Worm (Caenorhabditis elegans) whole organism, L1 larva: ENCODE measurements around the gene crm-1.

Experiments used
- C16A3.4 ChIP-seq: fragments of 150-350 bp; optimal IDR thresholded peaks from 2 replicates; lab custom pipeline; 2014; ENCODE audit warnings: missing biosample characterization, missing genetic modification characterization
- C34B4.2 ChIP-seq: sonication (generic microtip); optimal IDR thresholded peaks from 2 replicates; lab custom pipeline; 2017; ENCODE audit warnings: mild to moderate bottlenecking, missing genetic modification characterization, missing compliant biosample characterization
- F16B12.6 ChIP-seq: fragments of 150-350 bp; optimal IDR thresholded peaks from 2 replicates; lab custom pipeline; 2014; ENCODE audit warnings: missing biosample characterization, missing genetic modification characterization
- ceh-63 ChIP-seq: fragments of 200-800 bp; sonication (Bioruptor generic); optimal IDR thresholded peaks from 2 replicates; lab custom pipeline; 2018; ENCODE audit warnings: mild to moderate bottlenecking, missing genetic modification characterization, missing compliant biosample characterization
- ceh-8 ChIP-seq: fragments of 200-800 bp; sonication (Bioruptor generic); optimal IDR thresholded peaks from 2 replicates; lab custom pipeline; 2018; ENCODE audit warnings: mild to moderate bottlenecking, missing genetic modification characterization, moderate library complexity, missing compliant biosample characterization
- ceh-82 ChIP-seq, 3 experiments: fragments of 150-350 bp in 1 of 3; sonication (generic microtip) in 2 of 3; optimal IDR thresholded peaks; 2 replicates each; lab custom pipeline; 2014 to 2017; ENCODE audit warnings: missing biosample characterization in 3 of 3, missing genetic modification characterization in 3 of 3
- dsc-1 ChIP-seq: sonication (generic microtip); optimal IDR thresholded peaks from 2 replicates; lab custom pipeline; 2016; ENCODE audit warnings: mild to moderate bottlenecking, missing genetic modification characterization, missing compliant biosample characterization
- efl-1 ChIP-seq, 4 experiments: fragments of 150-350 bp; optimal IDR thresholded peaks in 3 of 4; peaks in 1 of 4; 1 replicate in 1 of 4; 2 replicates in 3 of 4; lab custom pipeline; 2014; ENCODE audit warnings: missing biosample characterization in 2 of 4, missing genetic modification characterization in 2 of 4, missing genetic modification reagents in 2 of 4
- elt-2 ChIP-seq: sonication (generic microtip); optimal IDR thresholded peaks from 2 replicates; lab custom pipeline; 2016; ENCODE audit warnings: missing genetic modification characterization, mild to moderate bottlenecking, inconsistent platforms, missing compliant biosample characterization, missing genetic modification reagents
- ets-5 ChIP-seq: fragments of 200-800 bp; sonication (Bioruptor generic); IDR thresholded peaks from 2 replicates; pipeline ENCODE4 v1.3.6; 2022; ENCODE audit warnings: missing genetic modification characterization, missing compliant biosample characterization
- fkh-10 ChIP-seq: sonication (generic microtip); optimal IDR thresholded peaks from 2 replicates; lab custom pipeline; 2017; ENCODE audit warnings: missing biosample characterization, missing genetic modification reagents, missing genetic modification characterization
- fkh-8 ChIP-seq: sonication (generic microtip); optimal IDR thresholded peaks from 2 replicates; lab custom pipeline; 2016; ENCODE audit warnings: mild to moderate bottlenecking, missing genetic modification characterization, missing compliant biosample characterization
- hlh-4 ChIP-seq: sonication (generic microtip); optimal IDR thresholded peaks from 2 replicates; lab custom pipeline; 2016; ENCODE audit warnings: mild to moderate bottlenecking, missing genetic modification characterization, missing compliant biosample characterization
- lin-14 ChIP-seq: fragments of 200-800 bp; sonication (Bioruptor generic); optimal IDR thresholded peaks from 2 replicates; lab custom pipeline; 2018; ENCODE audit warnings: mild to moderate bottlenecking, missing genetic modification characterization, moderate library complexity, missing compliant biosample characterization
- mdl-1 ChIP-seq, 2 experiments: fragments of 150-350 bp; optimal IDR thresholded peaks; 2 replicates each; lab custom pipeline; 2014 to 2017; ENCODE audit warnings: missing biosample characterization in 2 of 2, missing genetic modification characterization in 2 of 2, inconsistent platforms in 1 of 2
- mef-2 ChIP-seq: fragments of 150-350 bp; optimal IDR thresholded peaks from 2 replicates; lab custom pipeline; 2014; ENCODE audit warnings: missing biosample characterization, missing genetic modification characterization
- nhr-11 ChIP-seq: fragments of 150-350 bp; optimal IDR thresholded peaks from 2 replicates; lab custom pipeline; 2014; ENCODE audit warnings: missing biosample characterization, missing genetic modification characterization
- nhr-12 ChIP-seq: sonication (generic microtip); optimal IDR thresholded peaks from 2 replicates; lab custom pipeline; 2017; ENCODE audit warnings: missing biosample characterization, missing genetic modification characterization
- nhr-20 ChIP-seq: sonication (generic microtip); optimal IDR thresholded peaks from 2 replicates; lab custom pipeline; 2016; ENCODE audit warnings: mild to moderate bottlenecking, missing genetic modification characterization, missing compliant biosample characterization
- nhr-28 ChIP-seq: fragments of 150-350 bp; optimal IDR thresholded peaks from 2 replicates; lab custom pipeline; 2014; ENCODE audit warnings: missing biosample characterization, missing genetic modification characterization
- nhr-47 ChIP-seq: sonication (generic microtip); optimal IDR thresholded peaks from 2 replicates; lab custom pipeline; 2016; ENCODE audit warnings: mild to moderate bottlenecking, missing genetic modification characterization, moderate library complexity, missing compliant biosample characterization
- nhr-71 ChIP-seq: sonication (generic microtip); optimal IDR thresholded peaks from 2 replicates; lab custom pipeline; 2016; ENCODE audit warnings: mild to moderate bottlenecking, missing genetic modification characterization, moderate library complexity, missing compliant biosample characterization
- nhr-84 ChIP-seq: sonication (generic microtip); optimal IDR thresholded peaks from 2 replicates; lab custom pipeline; 2017; ENCODE audit warnings: missing biosample characterization, missing genetic modification characterization
- pag-3 ChIP-seq: sonication (generic microtip); optimal IDR thresholded peaks from 2 replicates; lab custom pipeline; 2017; ENCODE audit warnings: missing genetic modification characterization, mild to moderate bottlenecking, missing compliant biosample characterization, antibody characterized with exemption, borderline replicate concordance; ENCODE audit not compliant: insufficient read depth
- pax-3 ChIP-seq: fragments of 200-800 bp; sonication (Bioruptor generic); optimal IDR thresholded peaks from 2 replicates; lab custom pipeline; 2018; ENCODE audit warnings: mild to moderate bottlenecking, missing genetic modification characterization, moderate library complexity, missing compliant biosample characterization
- pqm-1 ChIP-seq: sonication (generic microtip); optimal IDR thresholded peaks from 3 replicates; lab custom pipeline; 2017; ENCODE audit warnings: missing biosample characterization, missing genetic modification characterization
- skn-1 ChIP-seq: fragments of 150-350 bp; optimal IDR thresholded peaks from 2 replicates; lab custom pipeline; 2014; ENCODE audit warnings: missing biosample characterization, missing genetic modification characterization
- snpc-4 ChIP-seq: fragments of 150-350 bp; optimal IDR thresholded peaks from 2 replicates; lab custom pipeline; 2014; ENCODE audit warnings: missing biosample characterization, missing genetic modification characterization
- snu-23 ChIP-seq: sonication (generic microtip); optimal IDR thresholded peaks from 2 replicates; lab custom pipeline; 2016; ENCODE audit warnings: missing genetic modification characterization, missing compliant biosample characterization
- sptf-1 ChIP-seq: fragments of 150-350 bp; optimal IDR thresholded peaks from 2 replicates; lab custom pipeline; 2014; ENCODE audit warnings: missing biosample characterization, missing genetic modification characterization
- tlp-1 ChIP-seq: fragments of 150-350 bp; optimal IDR thresholded peaks from 2 replicates; lab custom pipeline; 2014; ENCODE audit warnings: missing biosample characterization, missing genetic modification characterization
- unc-130 ChIP-seq: fragments of 150-350 bp; optimal IDR thresholded peaks from 2 replicates; lab custom pipeline; 2017; ENCODE audit warnings: missing biosample characterization, missing genetic modification characterization, inconsistent platforms
- unc-62 ChIP-seq: fragments of 150-350 bp; optimal IDR thresholded peaks from 2 replicates; lab custom pipeline; 2014; ENCODE audit warnings: missing biosample characterization, missing genetic modification reagents, missing genetic modification characterization
- unc-86 ChIP-seq: sonication (generic microtip); optimal IDR thresholded peaks from 2 replicates; lab custom pipeline; 2016; ENCODE audit warnings: missing genetic modification characterization, missing compliant biosample characterization
- unc-98 ChIP-seq: fragments of 200-800 bp; sonication (Bioruptor generic); IDR thresholded peaks from 2 replicates; pipeline ENCODE4 v1.3.6; 2022; ENCODE audit warnings: missing genetic modification characterization, missing compliant biosample characterization
- vab-15 ChIP-seq: sonication (generic microtip); optimal IDR thresholded peaks from 2 replicates; lab custom pipeline; 2017; ENCODE audit warnings: missing genotype, mild to moderate bottlenecking, missing genetic modification characterization, missing compliant biosample characterization
- ztf-11 ChIP-seq, 2 experiments: sonication (generic microtip); optimal IDR thresholded peaks; 2 replicates each; lab custom pipeline; 2016 to 2017; ENCODE audit warnings: missing genetic modification characterization in 2 of 2, missing biosample characterization in 1 of 2, missing compliant biosample characterization in 1 of 2

The crm-1 gene

DNA sequence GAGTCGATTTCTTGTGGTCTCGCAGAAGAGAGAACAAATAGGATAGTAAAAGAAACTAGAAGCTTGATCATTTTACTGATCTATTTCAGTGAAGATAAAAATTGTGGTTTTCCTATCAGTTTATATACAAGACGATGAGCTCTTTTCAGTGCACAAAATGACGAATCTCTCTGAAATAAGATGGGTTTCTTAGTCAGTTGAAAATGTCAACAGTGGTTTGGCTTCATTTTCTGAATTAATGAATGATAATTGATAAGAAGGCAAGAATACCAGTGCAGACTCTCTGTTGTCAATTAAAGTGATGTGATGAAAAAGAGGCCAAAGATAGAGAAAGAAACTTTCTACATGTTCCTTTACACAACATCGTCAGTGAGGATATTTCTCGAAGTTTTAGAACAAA lies 50.5 kb downstream of the crm-1 start, which contains the start of gene lys-2:
Gene lys-2, minus strand, starts transcription at position 101 of the 400 bp plus-strand sequence.
- peak; percentile 4 for TF ChIP-seq pax-3 (tag; lab: Kevin White, UChicago)
- TF ChIP-seq elt-2 (tag; lab: Kevin White, UChicago) = peak; percentile 75
- TF ChIP-seq pqm-1 = peak; percentile 50
- TF ChIP-seq C34B4.2 (tag; lab: Kevin White, UChicago) = no peak

DNA sequence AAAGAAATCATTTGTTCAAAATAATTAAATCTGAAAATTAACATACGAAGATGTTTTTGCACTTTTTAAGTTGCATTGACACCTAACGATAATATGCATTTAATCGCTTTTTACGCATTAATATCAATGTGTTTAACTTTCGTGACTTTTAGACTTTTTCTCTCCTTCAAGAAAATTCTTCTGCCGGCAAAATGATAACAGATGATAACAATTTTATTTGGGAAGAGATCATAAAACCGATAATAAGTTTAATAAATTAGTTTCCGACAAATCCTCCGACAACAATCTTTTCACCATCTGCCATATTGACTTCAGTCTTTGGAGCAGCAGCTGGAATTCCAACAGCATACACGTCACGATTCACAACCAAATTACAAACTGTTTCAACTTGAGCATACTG lies 51.8 kb downstream of the crm-1 start:
- TF ChIP-seq elt-2 (tag; lab: Kevin White, UChicago) (peak; percentile 86), nhr-84 (tag; lab: Kevin White, UChicago) (no peak), snu-23 (GFP tag; lab: Kevin White, UChicago) (no peak), unc-130 (tag; lab: Kevin White, UChicago) (no peak), tlp-1 (peak; percentile 63), unc-86 (tag; lab: Kevin White, UChicago) (no peak), ceh-63 (GFP tag; lab: Kevin White, UChicago) (no peak)

DNA sequence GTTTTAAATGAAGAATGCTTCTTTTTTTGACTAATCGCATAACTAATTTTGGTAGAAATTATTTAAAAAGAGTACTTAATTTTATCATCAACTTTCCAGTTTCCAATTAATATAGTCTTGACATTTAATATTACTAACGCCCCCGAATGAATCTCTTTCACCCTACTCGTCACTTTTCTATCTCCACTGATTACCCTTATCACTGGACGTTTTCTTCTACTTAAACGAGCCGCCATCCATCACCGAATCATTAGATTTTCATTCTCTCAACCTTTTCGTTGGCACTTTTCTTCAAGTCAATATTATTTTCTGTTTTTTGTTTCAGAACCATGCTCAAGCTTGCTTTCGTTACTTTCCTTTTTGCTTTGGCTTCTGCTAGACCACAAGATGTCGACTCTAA lies 54.3 kb downstream of the crm-1 start, which contains the start of gene lys-1:
Gene lys-1, plus strand, starts transcription at position 326 of the 400 bp plus-strand sequence.
- no peak for TF ChIP-seq nhr-20
- peak; percentile 54 for TF ChIP-seq elt-2 (tag; lab: Kevin White, UChicago)
- no peak for TF ChIP-seq mdl-1 (tag; optimal IDR thresholded peaks at IDR 0.05; lab: Kevin White, UChicago)
- no peak for TF ChIP-seq efl-1 (optimal IDR thresholded peaks at IDR 0.05; lab: Kevin White, UChicago)
- peak in 1 of 2 experiments; percentile 22 for TF ChIP-seq efl-1 (GFP tag; optimal IDR thresholded peaks at IDR 0.05 in 1 of 2; lab: Kevin White, UChicago)
- no peak for TF ChIP-seq fkh-10 (GFP tag; lab: Kevin White, UChicago)
- TF ChIP-seq unc-62 (GFP tag; lab: Kevin White, UChicago) = no peak
- TF ChIP-seq pag-3 (tag; lab: Kevin White, UChicago) = no peak
- no peak for TF ChIP-seq mef-2 (tag; lab: Kevin White, UChicago)
- TF ChIP-seq snpc-4 (tag; lab: Kevin White, UChicago) = no peak
- peak; percentile 21 for TF ChIP-seq tlp-1
- TF ChIP-seq dsc-1 (tag; lab: Kevin White, UChicago) = no peak
- no peak for TF ChIP-seq sptf-1 (tag; lab: Kevin White, UChicago)
- no peak for TF ChIP-seq nhr-11
- no peak for TF ChIP-seq pqm-1
- TF ChIP-seq vab-15 = no peak
- no peak for TF ChIP-seq ceh-8 (GFP tag; lab: Kevin White, UChicago)
- no peak for TF ChIP-seq unc-98 (GFP tag; lab: Robert Waterston, UW)

DNA sequence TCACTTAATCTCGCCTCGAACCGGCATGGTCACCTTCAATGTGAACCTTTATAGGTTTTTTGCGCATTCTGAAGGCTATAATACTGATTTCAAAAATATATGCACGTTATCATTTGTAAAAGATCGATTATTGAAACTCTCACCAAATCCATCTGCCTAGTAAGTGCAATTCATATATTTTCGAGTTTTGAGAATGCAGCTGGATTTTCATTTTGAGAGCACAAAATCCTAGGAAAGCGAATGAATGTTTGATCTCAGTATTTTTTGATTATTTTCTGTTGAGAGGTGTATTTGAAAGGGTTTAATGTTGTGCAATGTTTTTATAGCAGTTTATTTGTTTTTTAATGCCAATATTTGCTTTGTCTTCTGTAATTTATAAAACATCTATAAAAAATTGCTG lies 55.9 kb downstream of the crm-1 start:
- TF ChIP-seq snu-23 (GFP tag; lab: Kevin White, UChicago) (no peak), nhr-28 (tag; lab: Kevin White, UChicago) (no peak), nhr-47 (tag; lab: Kevin White, UChicago) (no peak), dsc-1 (tag; lab: Kevin White, UChicago) (peak; percentile 29), unc-130 (tag; lab: Kevin White, UChicago) (no peak), pqm-1 (no peak), ceh-8 (GFP tag; lab: Kevin White, UChicago) (no peak), C16A3.4 (tag; lab: Kevin White, UChicago) (no peak), fkh-10 (GFP tag; lab: Kevin White, UChicago) (no peak), nhr-12 (tag; lab: Kevin White, UChicago) (no peak), ets-5 (GFP tag; lab: Robert Waterston, UW) (no peak), nhr-71 (tag; lab: Kevin White, UChicago) (peak; percentile 43), ztf-11 (tag; optimal IDR thresholded peaks at IDR 0.05; lab: Kevin White, UChicago) (no peak), ceh-82 (tag; optimal IDR thresholded peaks at IDR 0.05; lab: Kevin White, UChicago) (no peak), fkh-8 (peak; percentile 39), hlh-4 (tag; lab: Kevin White, UChicago) (peak; percentile 99), lin-14 (GFP tag; lab: Kevin White, UChicago) (no peak), skn-1 (no peak), F16B12.6 (tag; lab: Kevin White, UChicago) (no peak), nhr-84 (tag; lab: Kevin White, UChicago) (no peak)
